Worm (Caenorhabditis elegans): ENCODE results near the gene Y69A2AR.31.
"Not testable (repeated sequence)": the region's sequence is repeated elsewhere in the genome, so short reads cannot be mapped to it uniquely, and the experiment has no call there.

The Y69A2AR.31 gene

ce11 chrIV:2688716-2689307, 25.0 kb upstream of the Y69A2AR.31 start, which contains the start of gene egrh-3:
Gene egrh-3, minus strand, starts transcription at chrIV:2688766.
- TF ChIP-seq nhr-76 (tag; optimal IDR thresholded peaks at IDR 0.05) = no peak
- no peak for TF ChIP-seq ceh-43 (GFP tag; optimal IDR thresholded peaks at IDR 0.05)
- no peak for TF ChIP-seq unc-39 (tag; optimal IDR thresholded peaks at IDR 0.05)
- no peak for TF ChIP-seq hlh-1 (tag; optimal IDR thresholded peaks at IDR 0.05)

ce11 chrIV:2680281-2680680, 16.5 kb upstream of the Y69A2AR.31 start:
- TF ChIP-seq hlh-1 (tag; optimal IDR thresholded peaks at IDR 0.05) (no peak), ces-1 (GFP tag; optimal IDR thresholded peaks at IDR 0.05) (no peak), nhr-28 (tag; optimal IDR thresholded peaks at IDR 0.05) (no peak), snpc-4 (tag; optimal IDR thresholded peaks at IDR 0.05) (no peak), nhr-237 (tag; optimal IDR thresholded peaks at IDR 0.05) (no peak), mep-1 (tag; optimal IDR thresholded peaks at IDR 0.05) (no peak), flh-1 (GFP tag; optimal IDR thresholded peaks at IDR 0.05) (no peak), pha-4 (tag; optimal IDR thresholded peaks at IDR 0.05) (no peak), ceh-43 (GFP tag; optimal IDR thresholded peaks at IDR 0.05) (no peak), lin-32 (GFP tag; optimal IDR thresholded peaks at IDR 0.05) (no peak)

DNA sequence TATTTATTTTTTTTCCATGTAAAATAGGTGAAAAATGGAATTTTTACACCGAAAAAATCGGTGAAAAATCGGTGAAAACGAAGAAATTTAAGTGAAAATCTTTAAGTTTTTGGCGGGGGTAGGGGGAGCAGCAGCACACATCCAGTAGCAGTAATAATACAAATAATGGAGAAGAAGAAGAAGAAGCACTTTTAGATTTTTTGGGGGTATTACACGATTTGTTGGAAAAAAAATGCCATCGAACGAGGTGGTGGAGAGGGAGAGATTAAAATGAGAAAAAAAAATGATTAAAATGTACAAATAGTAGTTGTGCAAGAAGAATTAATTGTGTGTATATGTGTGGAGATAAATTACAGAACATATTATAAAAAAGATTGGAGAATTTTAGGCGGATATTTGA, 14.3 kb upstream of the Y69A2AR.31 start:
- TF ChIP-seq blmp-1 (tag; optimal IDR thresholded peaks at IDR 0.05) = no peak

DNA sequence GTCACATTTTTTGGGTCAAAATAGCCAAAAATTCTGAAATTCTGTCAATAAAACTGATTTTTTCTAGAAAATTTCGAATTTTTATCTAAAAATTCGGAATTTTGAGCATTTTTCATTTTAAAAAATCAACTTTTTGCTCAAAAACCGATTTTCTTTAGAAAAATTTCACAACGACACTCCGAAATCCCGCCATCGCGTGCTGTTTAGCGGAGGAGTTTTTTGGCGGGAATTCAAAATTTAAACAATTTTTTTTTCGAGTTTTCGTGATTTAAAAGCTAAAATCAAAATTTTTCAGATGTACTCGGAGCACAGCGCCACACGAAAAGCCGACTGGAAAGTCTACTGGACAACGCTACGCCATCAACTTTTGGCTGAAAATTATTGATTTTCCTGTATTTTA, 13.9 kb upstream of the Y69A2AR.31 start:
- TF ChIP-seq ces-1 (GFP tag; optimal IDR thresholded peaks at IDR 0.05) = no peak
- no peak for TF ChIP-seq unc-39 (tag; optimal IDR thresholded peaks at IDR 0.05)
- no peak for TF ChIP-seq nhr-76 (tag; optimal IDR thresholded peaks at IDR 0.05)
- no peak for TF ChIP-seq ceh-39 (tag; optimal IDR thresholded peaks at IDR 0.05)
- no peak for TF ChIP-seq sptf-1 (tag; optimal IDR thresholded peaks at IDR 0.05)
- TF ChIP-seq ceh-83 (GFP tag; optimal IDR thresholded peaks at IDR 0.05) = no peak
- TF ChIP-seq elt-1 (tag; optimal IDR thresholded peaks at IDR 0.05; ENCODE audit: borderline replicate concordance, insufficient read depth) = no peak
- TF ChIP-seq snpc-4 (tag; optimal IDR thresholded peaks at IDR 0.05) = no peak
- TF ChIP-seq unc-120 (tag; optimal IDR thresholded peaks at IDR 0.05; ENCODE audit: poor library complexity, severe bottlenecking) = no peak
- no peak for TF ChIP-seq M03D4.4 (tag; optimal IDR thresholded peaks at IDR 0.05)
- no peak for TF ChIP-seq hlh-1 (tag; optimal IDR thresholded peaks at IDR 0.05)

- TF ChIP-seq M03D4.4 (tag; optimal IDR thresholded peaks at IDR 0.05) (no peak), sptf-1 (tag; optimal IDR thresholded peaks at IDR 0.05) (peak; percentile 9), lin-13 (tag; optimal IDR thresholded peaks at IDR 0.05) (peak; percentile 96), ceh-83 (GFP tag; optimal IDR thresholded peaks at IDR 0.05) (no peak), lsy-2 (tag; optimal IDR thresholded peaks at IDR 0.05) (peak; percentile 83), cnd-1 (tag; optimal IDR thresholded peaks at IDR 0.05) (peak; percentile 37), ces-1 (GFP tag; optimal IDR thresholded peaks at IDR 0.05) (peak; percentile 78), hlh-1 (tag; optimal IDR thresholded peaks at IDR 0.05) (peak; percentile 43), ceh-39 (tag; optimal IDR thresholded peaks at IDR 0.05) (peak; percentile 4), ztf-11 (tag; optimal IDR thresholded peaks at IDR 0.05) (no peak), nhr-2 (tag; optimal IDR thresholded peaks at IDR 0.05) (peak; percentile 12), elt-1 (tag; optimal IDR thresholded peaks at IDR 0.05; ENCODE audit: borderline replicate concordance, insufficient read depth) (no peak), pha-4 (tag; optimal IDR thresholded peaks at IDR 0.05) (peak; percentile 88), mep-1 (tag; optimal IDR thresholded peaks at IDR 0.05) (peak; percentile 92), unc-120 (tag; optimal IDR thresholded peaks at IDR 0.05; ENCODE audit: poor library complexity, severe bottlenecking) (no peak), nhr-237 (tag; optimal IDR thresholded peaks at IDR 0.05) (peak; percentile 73), snpc-4 (tag; optimal IDR thresholded peaks at IDR 0.05) (no peak), unc-62 (GFP tag; optimal IDR thresholded peaks at IDR 0.05) (peak; percentile 4)
These were observed 12.5 kb upstream of the Y69A2AR.31 start, which contains the start of gene Y94H6A.3 for ce11 chrIV:2676281-2676680. Gene Y94H6A.3, plus strand, starts transcription at chrIV:2676512.

ce11 chrIV:2674915-2675314, 11.1 kb upstream of the Y69A2AR.31 start, which contains the start of gene gpx-4:
Gene gpx-4, minus strand, starts transcription at chrIV:2675015.
- TF ChIP-seq blmp-1, lsy-2, mab-5 (tag; optimal IDR thresholded peaks at IDR 0.05): not testable (repeated sequence)

ce11 chrIV:2670664-2671063, 6.9 kb upstream of the Y69A2AR.31 start:
- no peak for TF ChIP-seq M03D4.4 (tag; optimal IDR thresholded peaks at IDR 0.05)
- no peak for TF ChIP-seq ces-1 (GFP tag; optimal IDR thresholded peaks at IDR 0.05)
- TF ChIP-seq mls-2 (tag; optimal IDR thresholded peaks at IDR 0.05) = no peak
- TF ChIP-seq flh-1 (GFP tag; optimal IDR thresholded peaks at IDR 0.05) = no peak
- TF ChIP-seq lsy-2 (tag; optimal IDR thresholded peaks at IDR 0.05) = no peak
- TF ChIP-seq ham-2 (GFP tag; optimal IDR thresholded peaks at IDR 0.05) = no peak
- no peak for TF ChIP-seq mep-1 (tag; optimal IDR thresholded peaks at IDR 0.05)
- TF ChIP-seq unc-39 (tag; optimal IDR thresholded peaks at IDR 0.05) = no peak
- no peak for TF ChIP-seq tbx-8 (GFP tag; optimal IDR thresholded peaks at IDR 0.05)
